Fruit fly (Drosophila melanogaster) whole organism, embryonic: ENCODE data around the gene CG8191.

ENCODE experiments used
- CG10543 ChIP-seq: fragments of 200-800 bp; sonication (Bioruptor generic); optimal IDR thresholded peaks from 3 replicates; lab custom pipeline; 2017; ENCODE audit warnings: missing biosample characterization, mild to moderate bottlenecking, missing genetic modification characterization, moderate library complexity
- CG10979 ChIP-seq: fragments of 200-800 bp; sonication (Bioruptor generic); optimal IDR thresholded peaks from 2 replicates; lab custom pipeline; 2018; ENCODE audit warnings: missing biosample characterization, mild to moderate bottlenecking, missing genetic modification characterization, moderate library complexity
- CG11085 ChIP-seq: fragments of 200-800 bp; sonication (Bioruptor generic); IDR thresholded peaks from 2 replicates; pipeline ENCODE4 v1.3.6; 2022; ENCODE audit warnings: missing biosample characterization, missing genetic modification characterization
- CG13123 ChIP-seq: fragments of 200-800 bp; sonication (Bioruptor generic); optimal IDR thresholded peaks from 2 replicates; lab custom pipeline; 2016; ENCODE audit warnings: missing biosample characterization, missing genetic modification characterization
- CG15601 ChIP-seq: fragments of 200-800 bp; sonication (Bioruptor generic); optimal IDR thresholded peaks from 3 replicates; lab custom pipeline; 2019; ENCODE audit warnings: missing biosample characterization, mild to moderate bottlenecking, missing genetic modification characterization, moderate library complexity
- CG1647 ChIP-seq: fragments of 200-800 bp; sonication (Bioruptor generic); optimal IDR thresholded peaks from 3 replicates; lab custom pipeline; 2016; ENCODE audit warnings: missing biosample characterization, missing genetic modification characterization
- CG16815 ChIP-seq: fragments of 200-800 bp; sonication (Bioruptor generic); optimal IDR thresholded peaks from 3 replicates; lab custom pipeline; 2017; ENCODE audit warnings: missing biosample characterization, mild to moderate bottlenecking, missing genetic modification characterization
- CG17568 ChIP-seq: fragments of 200-800 bp; sonication (Bioruptor generic); optimal IDR thresholded peaks from 2 replicates; lab custom pipeline; 2018; ENCODE audit warnings: missing biosample characterization, mild to moderate bottlenecking, missing genetic modification characterization, moderate library complexity
- CG2202 ChIP-seq: fragments of 200-800 bp; sonication (Bioruptor generic); optimal IDR thresholded peaks from 2 replicates; lab custom pipeline; 2018; ENCODE audit warnings: missing biosample characterization, mild to moderate bottlenecking, missing genetic modification characterization
- CG2712 ChIP-seq: fragments of 200-800 bp; optimal IDR thresholded peaks from 3 replicates; lab custom pipeline; 2019; ENCODE audit warnings: missing biosample characterization, mild to moderate bottlenecking, missing genetic modification characterization, moderate library complexity
- CG2889 ChIP-seq: fragments of 200-800 bp; sonication (Bioruptor generic); IDR thresholded peaks from 3 replicates; pipeline ENCODE4 v1.3.6; 2022; ENCODE audit warnings: missing biosample characterization, missing genetic modification characterization
- CG33557 ChIP-seq: fragments of 200-800 bp; sonication (Bioruptor generic); optimal IDR thresholded peaks from 2 replicates; lab custom pipeline; 2019; ENCODE audit warnings: missing biosample characterization, mild to moderate bottlenecking, missing genetic modification characterization, moderate library complexity
- CG34422 ChIP-seq: fragments of 200-800 bp; sonication (Bioruptor generic); IDR thresholded peaks from 3 replicates; pipeline ENCODE4 v1.3.6; 2022; ENCODE audit warnings: missing biosample characterization, missing genetic modification characterization
- CG4854 ChIP-seq: fragments of 200-800 bp; sonication (Bioruptor generic); optimal IDR thresholded peaks from 2 replicates; lab custom pipeline; 2016; ENCODE audit warnings: missing biosample characterization, missing genetic modification characterization, inconsistent platforms
- CG6175 ChIP-seq: fragments of 200-800 bp; sonication (Bioruptor generic); IDR thresholded peaks from 3 replicates; pipeline ENCODE4 v1.3.6; 2022; ENCODE audit warnings: missing biosample characterization, missing genetic modification characterization
- CG6654 ChIP-seq: fragments of 200-800 bp; sonication (Bioruptor generic); optimal IDR thresholded peaks from 2 replicates; lab custom pipeline; 2017; ENCODE audit warnings: missing biosample characterization, mild to moderate bottlenecking, missing genetic modification characterization
- CG6854 ChIP-seq: fragments of 200-800 bp; sonication (Bioruptor generic); optimal IDR thresholded peaks from 3 replicates; lab custom pipeline; 2017; ENCODE audit warnings: missing biosample characterization, mild to moderate bottlenecking, missing genetic modification characterization
- CG7357 ChIP-seq: fragments of 200-800 bp; sonication (Bioruptor generic); IDR thresholded peaks from 3 replicates; pipeline ENCODE4 v1.3.6; 2022; ENCODE audit warnings: missing biosample characterization, missing genetic modification characterization
- CG8290 ChIP-seq, 3 experiments: fragments of 200-800 bp; sonication (Bioruptor generic); optimal IDR thresholded peaks; 2 replicates each; lab custom pipeline; 2016 to 2019; ENCODE audit warnings: missing biosample characterization in 3 of 3, missing genetic modification characterization in 3 of 3, mild to moderate bottlenecking in 2 of 3, moderate library complexity in 1 of 3
- CG9797 ChIP-seq: fragments of 200-800 bp; sonication (Bioruptor generic); optimal IDR thresholded peaks from 3 replicates; lab custom pipeline; 2018; ENCODE audit warnings: missing biosample characterization, mild to moderate bottlenecking, missing genetic modification characterization
- CTCF ChIP-seq: fragments of 200-800 bp; sonication (Bioruptor generic); optimal IDR thresholded peaks from 2 replicates; lab custom pipeline; 2017; ENCODE audit warnings: missing biosample characterization, mild to moderate bottlenecking, missing genetic modification characterization, moderate library complexity
- CrebB ChIP-seq: fragments of 200-800 bp; sonication (Bioruptor generic); optimal IDR thresholded peaks from 3 replicates; lab custom pipeline; 2018; ENCODE audit warnings: missing biosample characterization, mild to moderate bottlenecking, missing genetic modification characterization
- Dek ChIP-seq: fragments of 200-800 bp; sonication (Bioruptor generic); optimal IDR thresholded peaks from 3 replicates; lab custom pipeline; 2019; ENCODE audit warnings: missing biosample characterization, mild to moderate bottlenecking, missing genetic modification characterization, moderate library complexity
- Dp ChIP-seq: fragments of 200-800 bp; sonication (Bioruptor generic); optimal IDR thresholded peaks from 2 replicates; lab custom pipeline; 2018; ENCODE audit warnings: missing biosample characterization, mild to moderate bottlenecking, missing genetic modification characterization, moderate library complexity
- E2f2 ChIP-seq: fragments of 200-800 bp; sonication (Bioruptor generic); IDR thresholded peaks from 2 replicates; pipeline ENCODE4 v1.3.6; 2022; ENCODE audit warnings: missing biosample characterization, missing genetic modification characterization
- Ets97D ChIP-seq: fragments of 200-800 bp; sonication (Bioruptor generic); optimal IDR thresholded peaks from 3 replicates; lab custom pipeline; 2016; ENCODE audit warnings: missing biosample characterization, missing genetic modification characterization
- HHEX ChIP-seq: fragments of 200-800 bp; sonication (Bioruptor generic); optimal IDR thresholded peaks from 3 replicates; lab custom pipeline; 2017; ENCODE audit warnings: missing biosample characterization, mild to moderate bottlenecking, missing genetic modification characterization, missing genetic modification reagents
- HLH4C ChIP-seq: fragments of 200-800 bp; sonication (Bioruptor generic); IDR thresholded peaks from 3 replicates; pipeline ENCODE4 v1.3.6; 2022; ENCODE audit warnings: missing biosample characterization, missing genetic modification characterization; ENCODE audit not compliant: partially characterized antibody
- Lhr ChIP-seq: fragments of 200-800 bp; sonication (Bioruptor generic); optimal IDR thresholded peaks from 3 replicates; lab custom pipeline; 2017; ENCODE audit warnings: mild to moderate bottlenecking, missing biosample characterization, missing genetic modification reagents, missing genetic modification characterization
- MTF-1 ChIP-seq: fragments of 200-800 bp; sonication (Bioruptor generic); optimal IDR thresholded peaks from 2 replicates; lab custom pipeline; 2018; ENCODE audit warnings: missing biosample characterization, mild to moderate bottlenecking, missing genetic modification characterization, borderline replicate concordance
- Mad ChIP-seq: fragments of 200-800 bp; sonication (Bioruptor generic); optimal IDR thresholded peaks from 2 replicates; lab custom pipeline; 2016; ENCODE audit warnings: missing biosample characterization, missing genetic modification characterization
- NFAT ChIP-seq: fragments of 200-800 bp; sonication (Bioruptor generic); IDR thresholded peaks from 2 replicates; pipeline ENCODE4 v1.3.6; 2022; ENCODE audit warnings: missing biosample characterization, missing genetic modification characterization
- Neu2 ChIP-seq: fragments of 200-800 bp; sonication (Bioruptor generic); optimal IDR thresholded peaks from 3 replicates; lab custom pipeline; 2016; ENCODE audit warnings: missing biosample characterization, missing genetic modification characterization, borderline replicate concordance
- Vsx1 ChIP-seq: fragments of 200-800 bp; sonication (Bioruptor generic); optimal IDR thresholded peaks from 2 replicates; lab custom pipeline; 2017; ENCODE audit warnings: missing biosample characterization, mild to moderate bottlenecking, missing genetic modification characterization, missing genetic modification reagents
- crol ChIP-seq: fragments of 200-800 bp; sonication (Bioruptor generic); IDR thresholded peaks from 2 replicates; pipeline ENCODE4 v1.3.6; 2022; ENCODE audit warnings: missing biosample characterization, missing genetic modification characterization
- dm ChIP-seq: fragments of 200-800 bp; sonication (Bioruptor generic); optimal IDR thresholded peaks from 3 replicates; lab custom pipeline; 2016; ENCODE audit warnings: missing biosample characterization, missing genetic modification characterization
- dmrt99B ChIP-seq: fragments of 200-800 bp; sonication (Bioruptor generic); optimal IDR thresholded peaks from 2 replicates; lab custom pipeline; 2018; ENCODE audit warnings: missing biosample characterization, mild to moderate bottlenecking, missing genetic modification characterization, moderate library complexity
- exex ChIP-seq: fragments of 200-800 bp; sonication (Bioruptor generic); optimal IDR thresholded peaks from 4 replicates; lab custom pipeline; 2018; ENCODE audit warnings: missing biosample characterization, mild to moderate bottlenecking, missing genetic modification characterization, moderate library complexity
- ftz-f1 ChIP-seq: fragments of 200-800 bp; sonication (Bioruptor generic); optimal IDR thresholded peaks from 2 replicates; lab custom pipeline; 2016; ENCODE audit warnings: missing biosample characterization, missing genetic modification characterization
- gce ChIP-seq: fragments of 200-800 bp; sonication (Bioruptor generic); IDR thresholded peaks from 3 replicates; pipeline ENCODE4 v1.3.6; 2022; ENCODE audit warnings: missing biosample characterization, missing genetic modification characterization
- gem ChIP-seq: fragments of 200-800 bp; sonication (Bioruptor generic); optimal IDR thresholded peaks from 2 replicates; lab custom pipeline; 2019; ENCODE audit warnings: missing biosample characterization, mild to moderate bottlenecking, missing genetic modification characterization, moderate library complexity
- gsb-n ChIP-seq: fragments of 200-800 bp; sonication (Bioruptor generic); optimal IDR thresholded peaks from 3 replicates; lab custom pipeline; 2018; ENCODE audit warnings: missing biosample characterization, mild to moderate bottlenecking, missing genetic modification characterization
- ham ChIP-seq: fragments of 200-800 bp; sonication (Bioruptor generic); IDR thresholded peaks from 2 replicates; pipeline ENCODE4 v1.3.6; 2022; ENCODE audit warnings: missing biosample characterization, missing genetic modification characterization
- pnt ChIP-seq: fragments of 200-800 bp; sonication (Bioruptor generic); optimal IDR thresholded peaks from 3 replicates; lab custom pipeline; 2016; ENCODE audit warnings: missing biosample characterization, missing genetic modification characterization
- pros ChIP-seq: fragments of 200-800 bp; sonication (Bioruptor generic); optimal IDR thresholded peaks from 3 replicates; lab custom pipeline; 2019; ENCODE audit warnings: missing biosample characterization, mild to moderate bottlenecking, missing genetic modification characterization, moderate library complexity
- row ChIP-seq: fragments of 200-800 bp; sonication (Bioruptor generic); IDR thresholded peaks from 3 replicates; pipeline ENCODE4 v1.3.6; 2022; ENCODE audit warnings: missing biosample characterization, missing genetic modification characterization
- sens ChIP-seq: fragments of 200-800 bp; sonication (Bioruptor generic); peaks from one replicate; lab custom pipeline; 2016; ENCODE audit warnings: missing biosample characterization, missing genetic modification characterization
- sim ChIP-seq: fragments of 200-800 bp; sonication (Bioruptor generic); IDR thresholded peaks from 2 replicates; pipeline ENCODE4 v1.3.6; 2022; ENCODE audit warnings: missing biosample characterization, missing genetic modification characterization
- slp2 ChIP-seq: fragments of 200-800 bp; sonication (Bioruptor generic); optimal IDR thresholded peaks from 2 replicates; lab custom pipeline; 2016; ENCODE audit warnings: missing biosample characterization, missing genetic modification characterization
- sr ChIP-seq: fragments of 200-800 bp; sonication (Bioruptor generic); IDR thresholded peaks from 3 replicates; pipeline ENCODE4 v1.3.6; 2022; ENCODE audit warnings: missing biosample characterization, missing genetic modification characterization
- tgo ChIP-seq: fragments of 200-800 bp; sonication (Bioruptor generic); IDR thresholded peaks from 3 replicates; pipeline ENCODE4 v1.3.6; 2022; ENCODE audit warnings: missing biosample characterization, missing genetic modification characterization
- ttk ChIP-seq: fragments of 200-800 bp; sonication (Bioruptor generic); IDR thresholded peaks from 2 replicates; pipeline ENCODE4 v2.1.2; 2022; ENCODE audit warnings: missing biosample characterization, missing genetic modification characterization

Gene CG8191

dm6 chrX:15701047-15701446 lies 30.9 kb upstream of the CG8191 start, which contains the start of gene CG9240 (continued):
- no peak for TF ChIP-seq slp2 (GFP tag; lab: Kevin White, UChicago)
- no peak for TF ChIP-seq dm (GFP tag; lab: Kevin White, UChicago)
- TF ChIP-seq HLH4C: peak; percentile 35; the same call in 1 of the 3 replicates
- TF ChIP-seq Dek (tag; lab: Kevin White, UChicago): no peak
- no peak for TF ChIP-seq CG11085 (GFP tag; lab: Robert Waterston, UW)
- TF ChIP-seq gsb-n: no peak
- TF ChIP-seq CG17568 (GFP tag; lab: Kevin White, UChicago): no peak
- TF ChIP-seq pnt (GFP tag; lab: Kevin White, UChicago): no peak
- no peak for TF ChIP-seq ttk (GFP tag; lab: Robert Waterston, UW)
- TF ChIP-seq CG13123 (GFP tag; lab: Kevin White, UChicago): no peak
- no peak for TF ChIP-seq CG2889 (GFP tag; lab: Robert Waterston, UW)
- no peak for TF ChIP-seq CG6654 (GFP tag; lab: Kevin White, UChicago)
- TF ChIP-seq CG16815 (GFP tag; lab: Kevin White, UChicago): no peak
- peak; percentile 7 for TF ChIP-seq CG9797 (GFP tag; lab: Kevin White, UChicago)
- no peak for TF ChIP-seq crol (GFP tag; lab: Robert Waterston, UW)
- TF ChIP-seq CG6854 (GFP tag; lab: Kevin White, UChicago): no peak
- TF ChIP-seq CG34422 (GFP tag; lab: Robert Waterston, UW): no peak
- no peak for TF ChIP-seq pros (GFP tag; lab: Kevin White, UChicago)
- TF ChIP-seq CG10543 (GFP tag; lab: Kevin White, UChicago): no peak
- TF ChIP-seq Neu2: no peak
- TF ChIP-seq CrebB (tag; lab: Kevin White, UChicago): no peak
- TF ChIP-seq row (GFP tag; lab: Robert Waterston, UW): no peak; the same call in 2 of the 3 replicates
- no peak for TF ChIP-seq sim
- TF ChIP-seq Lhr: no peak
- TF ChIP-seq gem (tag; lab: Kevin White, UChicago): no peak
- peak; percentile 94 for TF ChIP-seq E2f2 (GFP tag; lab: Robert Waterston, UW)
- TF ChIP-seq sr (GFP tag; lab: Robert Waterston, UW): no peak
- TF ChIP-seq tgo (GFP tag; lab: Robert Waterston, UW): no peak
- no peak for TF ChIP-seq Vsx1 (GFP tag; lab: Kevin White, UChicago)
- no peak for TF ChIP-seq Mad
- peak; percentile 88 for TF ChIP-seq Dp (GFP tag; lab: Kevin White, UChicago)
- TF ChIP-seq MTF-1 (GFP tag; lab: Kevin White, UChicago): no peak
- TF ChIP-seq CG15601 (tag; lab: Kevin White, UChicago): no peak
- no peak for TF ChIP-seq dmrt99B (tag; lab: Kevin White, UChicago)
- no peak for TF ChIP-seq CG10979 (tag; lab: Kevin White, UChicago)
- TF ChIP-seq CG2202 (tag; lab: Kevin White, UChicago): no peak
- TF ChIP-seq ham: no peak
- no peak for TF ChIP-seq gce (GFP tag; lab: Robert Waterston, UW)
- TF ChIP-seq CG33557 (GFP tag; lab: Kevin White, UChicago): no peak
- no peak for TF ChIP-seq CTCF
- TF ChIP-seq CG6175 (GFP tag; lab: Robert Waterston, UW): no peak
- no peak for TF ChIP-seq CG8290 (GFP tag; optimal IDR thresholded peaks at IDR 0.05; lab: Kevin White, UChicago)
- no peak for TF ChIP-seq CG8290 (tag; optimal IDR thresholded peaks at IDR 0.05; lab: Kevin White, UChicago)
- no peak for TF ChIP-seq exex (tag; lab: Kevin White, UChicago)
- TF ChIP-seq CG4854 (GFP tag; lab: Kevin White, UChicago): no peak
- no peak for TF ChIP-seq CG7357 (GFP tag; lab: Robert Waterston, UW)
- no peak for TF ChIP-seq HHEX (GFP tag; lab: Kevin White, UChicago)
- TF ChIP-seq Ets97D (GFP tag; lab: Kevin White, UChicago): no peak
- TF ChIP-seq NFAT (GFP tag; lab: Robert Waterston, UW): no peak
- no peak for TF ChIP-seq ftz-f1 (GFP tag; lab: Kevin White, UChicago)
- no peak for TF ChIP-seq CG2712 (tag; lab: Kevin White, UChicago)
- no peak for TF ChIP-seq sens (GFP tag; lab: Kevin White, UChicago)
- no peak for TF ChIP-seq CG1647 (GFP tag; lab: Kevin White, UChicago)
